Fruit fly (Drosophila melanogaster) whole organism, embryonic: ENCODE measurements around the gene CG31538.

Experiments
- ATbp ChIP-seq: fragments of 200-800 bp; sonication (Bioruptor generic); optimal IDR thresholded peaks from 2 replicates; lab custom pipeline; 2017; ENCODE audit warnings: missing biosample characterization, mild to moderate bottlenecking, missing genetic modification characterization, missing genetic modification reagents
- Asciz ChIP-seq: fragments of 200-800 bp; sonication (Bioruptor generic); optimal IDR thresholded peaks from 2 replicates; lab custom pipeline; 2017; ENCODE audit warnings: missing biosample characterization, mild to moderate bottlenecking, missing genetic modification characterization, missing genetic modification reagents
- BEAF-32 ChIP-seq: fragments of 200-800 bp; sonication (Bioruptor generic); optimal IDR thresholded peaks from 3 replicates; lab custom pipeline; 2017; ENCODE audit warnings: missing biosample characterization, missing genetic modification characterization, mild to moderate bottlenecking, moderate library complexity, missing genetic modification reagents
- BtbVII ChIP-seq: fragments of 200-800 bp; sonication (Bioruptor generic); optimal IDR thresholded peaks from 3 replicates; lab custom pipeline; 2017; ENCODE audit warnings: missing biosample characterization, mild to moderate bottlenecking, missing genetic modification characterization
- Bteb2 ChIP-seq: fragments of 200-800 bp; sonication (Bioruptor generic); optimal IDR thresholded peaks from 2 replicates; lab custom pipeline; 2016; ENCODE audit warnings: missing biosample characterization, missing genetic modification characterization
- CG11456 ChIP-seq: fragments of 200-800 bp; sonication (Bioruptor generic); IDR thresholded peaks from 3 replicates; pipeline ENCODE4 v1.3.6; 2022; ENCODE audit warnings: missing biosample characterization, missing genetic modification characterization
- CG11560 ChIP-seq: fragments of 200-800 bp; sonication (Bioruptor generic); IDR thresholded peaks from 3 replicates; pipeline ENCODE4 v1.3.6; 2022; ENCODE audit warnings: missing biosample characterization, missing genetic modification characterization
- CG1233 ChIP-seq: fragments of 200-800 bp; sonication (Bioruptor generic); optimal IDR thresholded peaks from 4 replicates; lab custom pipeline; 2018; ENCODE audit warnings: missing biosample characterization, mild to moderate bottlenecking, missing genetic modification characterization
- CG14441 ChIP-seq: fragments of 200-800 bp; sonication (Bioruptor generic); IDR thresholded peaks from 2 replicates; pipeline ENCODE4 v1.3.6; 2022; ENCODE audit warnings: missing biosample characterization, missing genetic modification characterization
- CG14965 ChIP-seq: fragments of 200-800 bp; sonication (Bioruptor generic); optimal IDR thresholded peaks from 2 replicates; lab custom pipeline; 2016; ENCODE audit warnings: missing biosample characterization, missing genetic modification characterization, borderline replicate concordance
- CG15073 ChIP-seq: fragments of 200-800 bp; sonication (Bioruptor generic); optimal IDR thresholded peaks from 2 replicates; lab custom pipeline; 2016; ENCODE audit warnings: missing biosample characterization, missing genetic modification characterization
- CG16813 ChIP-seq: fragments of 200-800 bp; sonication (Bioruptor generic); IDR thresholded peaks from 3 replicates; pipeline ENCODE4 v1.3.6; 2022; ENCODE audit warnings: missing biosample characterization, missing genetic modification characterization; ENCODE audit not compliant: partially characterized antibody
- CG17385 ChIP-seq: fragments of 200-800 bp; sonication (Bioruptor generic); optimal IDR thresholded peaks from 3 replicates; lab custom pipeline; 2018; ENCODE audit warnings: missing biosample characterization, mild to moderate bottlenecking, missing genetic modification characterization
- CG1832 ChIP-seq: fragments of 200-800 bp; sonication (Bioruptor generic); optimal IDR thresholded peaks from 2 replicates; lab custom pipeline; 2017; ENCODE audit warnings: missing biosample characterization, mild to moderate bottlenecking, missing genetic modification characterization, inconsistent platforms
- CG18619 ChIP-seq: fragments of 200-800 bp; sonication (Bioruptor generic); optimal IDR thresholded peaks from 3 replicates; lab custom pipeline; 2017; ENCODE audit warnings: missing biosample characterization, mild to moderate bottlenecking, missing genetic modification characterization
- CG2678 ChIP-seq: fragments of 200-800 bp; sonication (Bioruptor generic); optimal IDR thresholded peaks from 3 replicates; lab custom pipeline; 2019; ENCODE audit warnings: missing biosample characterization, mild to moderate bottlenecking, missing genetic modification characterization, moderate library complexity
- CG2889 ChIP-seq: fragments of 200-800 bp; sonication (Bioruptor generic); IDR thresholded peaks from 3 replicates; pipeline ENCODE4 v1.3.6; 2022; ENCODE audit warnings: missing biosample characterization, missing genetic modification characterization
- CG33557 ChIP-seq: fragments of 200-800 bp; sonication (Bioruptor generic); optimal IDR thresholded peaks from 2 replicates; lab custom pipeline; 2019; ENCODE audit warnings: missing biosample characterization, mild to moderate bottlenecking, missing genetic modification characterization, moderate library complexity
- CG6254 ChIP-seq: fragments of 200-800 bp; sonication (Bioruptor generic); optimal IDR thresholded peaks from 3 replicates; lab custom pipeline; 2017; ENCODE audit warnings: mild to moderate bottlenecking, missing biosample characterization, missing genetic modification reagents, missing genetic modification characterization
- CG6683 ChIP-seq: fragments of 200-800 bp; sonication (Bioruptor generic); optimal IDR thresholded peaks from 2 replicates; lab custom pipeline; 2017; ENCODE audit warnings: missing biosample characterization, mild to moderate bottlenecking, missing genetic modification characterization, missing genetic modification reagents
- CG6813 ChIP-seq: fragments of 200-800 bp; sonication (Bioruptor generic); optimal IDR thresholded peaks from 2 replicates; lab custom pipeline; 2017; ENCODE audit warnings: missing biosample characterization, missing genetic modification characterization, mild to moderate bottlenecking, moderate library complexity, missing genetic modification reagents
- CG6854 ChIP-seq: fragments of 200-800 bp; sonication (Bioruptor generic); optimal IDR thresholded peaks from 3 replicates; lab custom pipeline; 2017; ENCODE audit warnings: missing biosample characterization, mild to moderate bottlenecking, missing genetic modification characterization
- CG7786 ChIP-seq: fragments of 200-800 bp; sonication (Bioruptor generic); optimal IDR thresholded peaks from 2 replicates; lab custom pipeline; 2016; ENCODE audit warnings: missing biosample characterization, missing genetic modification characterization
- CG8924 ChIP-seq: fragments of 200-800 bp; optimal IDR thresholded peaks from 3 replicates; lab custom pipeline; 2019; ENCODE audit warnings: missing biosample characterization, mild to moderate bottlenecking, missing genetic modification characterization, moderate library complexity
- CG9215 ChIP-seq: fragments of 200-800 bp; sonication (Bioruptor generic); IDR thresholded peaks from 2 replicates; pipeline ENCODE4 v1.3.6; 2022; ENCODE audit warnings: missing biosample characterization, missing genetic modification characterization
- CG9609 ChIP-seq: fragments of 200-800 bp; sonication (Bioruptor generic); optimal IDR thresholded peaks from 3 replicates; lab custom pipeline; 2016; ENCODE audit warnings: missing biosample characterization, missing genetic modification characterization
- CrebB ChIP-seq: fragments of 200-800 bp; sonication (Bioruptor generic); optimal IDR thresholded peaks from 3 replicates; lab custom pipeline; 2018; ENCODE audit warnings: missing biosample characterization, mild to moderate bottlenecking, missing genetic modification characterization
- Dip2 ChIP-seq: fragments of 200-800 bp; sonication (Bioruptor generic); IDR thresholded peaks from 2 replicates; pipeline ENCODE4 v1.3.6; 2022; ENCODE audit warnings: missing biosample characterization, missing genetic modification characterization
- ERR ChIP-seq: fragments of 200-800 bp; sonication (Bioruptor generic); optimal IDR thresholded peaks from 2 replicates; lab custom pipeline; 2016; ENCODE audit warnings: missing biosample characterization, missing genetic modification characterization
- HHEX ChIP-seq: fragments of 200-800 bp; sonication (Bioruptor generic); optimal IDR thresholded peaks from 3 replicates; lab custom pipeline; 2017; ENCODE audit warnings: missing biosample characterization, mild to moderate bottlenecking, missing genetic modification characterization, missing genetic modification reagents
- MTF-1 ChIP-seq: fragments of 200-800 bp; sonication (Bioruptor generic); optimal IDR thresholded peaks from 2 replicates; lab custom pipeline; 2018; ENCODE audit warnings: missing biosample characterization, mild to moderate bottlenecking, missing genetic modification characterization, borderline replicate concordance
- Meics ChIP-seq: fragments of 200-800 bp; sonication (Bioruptor generic); optimal IDR thresholded peaks from 2 replicates; lab custom pipeline; 2017; ENCODE audit warnings: missing biosample characterization, mild to moderate bottlenecking, missing genetic modification characterization
- Myb ChIP-seq: fragments of 200-800 bp; sonication (Bioruptor generic); optimal IDR thresholded peaks from 2 replicates; lab custom pipeline; 2016; ENCODE audit warnings: missing biosample characterization, missing genetic modification characterization
- Ptx1 ChIP-seq: fragments of 200-800 bp; sonication (Bioruptor generic); IDR thresholded peaks from 2 replicates; pipeline ENCODE4 v1.3.6; 2022; ENCODE audit warnings: missing biosample characterization, missing genetic modification characterization
- Sry-δ ChIP-seq: fragments of 200-800 bp; sonication (Bioruptor generic); optimal IDR thresholded peaks from 2 replicates; lab custom pipeline; 2016; ENCODE audit warnings: missing biosample characterization, missing genetic modification characterization
- ash1 ChIP-seq: fragments of 200-800 bp; sonication (Bioruptor generic); optimal IDR thresholded peaks from 2 replicates; lab custom pipeline; 2018; ENCODE audit warnings: missing biosample characterization, mild to moderate bottlenecking, missing genetic modification characterization
- cato ChIP-seq: fragments of 200-800 bp; sonication (Bioruptor generic); optimal IDR thresholded peaks from 2 replicates; lab custom pipeline; 2016; ENCODE audit warnings: missing biosample characterization, missing genetic modification characterization, borderline replicate concordance
- caup ChIP-seq: fragments of 200-800 bp; sonication (Bioruptor generic); optimal IDR thresholded peaks from 3 replicates; lab custom pipeline; 2017; ENCODE audit warnings: missing biosample characterization, mild to moderate bottlenecking, missing genetic modification characterization, moderate library complexity; ENCODE audit not compliant: severe bottlenecking
- dysf ChIP-seq: fragments of 200-800 bp; sonication (Bioruptor generic); IDR thresholded peaks from 3 replicates; pipeline ENCODE4 v1.3.6; 2022; ENCODE audit warnings: missing biosample characterization, missing genetic modification characterization
- fu2 ChIP-seq: fragments of 200-800 bp; sonication (Bioruptor generic); optimal IDR thresholded peaks from 2 replicates; lab custom pipeline; 2016; ENCODE audit warnings: missing biosample characterization, missing genetic modification characterization
- gsb-n ChIP-seq: fragments of 200-800 bp; sonication (Bioruptor generic); optimal IDR thresholded peaks from 3 replicates; lab custom pipeline; 2018; ENCODE audit warnings: missing biosample characterization, mild to moderate bottlenecking, missing genetic modification characterization
- ind ChIP-seq: fragments of 200-800 bp; sonication (Bioruptor generic); optimal IDR thresholded peaks from 3 replicates; lab custom pipeline; 2016; ENCODE audit warnings: missing biosample characterization, missing genetic modification characterization
- ken ChIP-seq: fragments of 200-800 bp; sonication (Bioruptor generic); IDR thresholded peaks from 3 replicates; pipeline ENCODE4 v1.3.6; 2022; ENCODE audit warnings: missing biosample characterization, missing genetic modification characterization
- org-1 ChIP-seq: fragments of 200-800 bp; sonication (Bioruptor generic); optimal IDR thresholded peaks from 2 replicates; lab custom pipeline; 2017; ENCODE audit warnings: missing biosample characterization, missing genetic modification characterization
- pros ChIP-seq: fragments of 200-800 bp; sonication (Bioruptor generic); optimal IDR thresholded peaks from 3 replicates; lab custom pipeline; 2019; ENCODE audit warnings: missing biosample characterization, mild to moderate bottlenecking, missing genetic modification characterization, moderate library complexity
- schlank ChIP-seq: fragments of 200-800 bp; sonication (Bioruptor generic); optimal IDR thresholded peaks from 2 replicates; lab custom pipeline; 2018; ENCODE audit warnings: missing biosample characterization, mild to moderate bottlenecking, missing genetic modification characterization
- sima ChIP-seq: fragments of 200-800 bp; sonication (Bioruptor generic); optimal IDR thresholded peaks from 2 replicates; lab custom pipeline; 2016; ENCODE audit warnings: missing biosample characterization, missing genetic modification characterization
- toy ChIP-seq: fragments of 200-800 bp; sonication (Bioruptor generic); IDR thresholded peaks from 2 replicates; pipeline ENCODE4 v1.3.6; 2022; ENCODE audit warnings: missing biosample characterization, missing genetic modification characterization
- tup ChIP-seq: fragments of 200-800 bp; sonication (Bioruptor generic); optimal IDR thresholded peaks from 2 replicates; lab custom pipeline; 2016; ENCODE audit warnings: missing biosample characterization, mild to moderate bottlenecking, missing genetic modification characterization, moderate library complexity

Gene CG31538

dm6 chr3R:5256462-5257146, 21.0 kb downstream of the CG31538 start, which contains the start of the genes Enoph and Hph (continued):
- TF ChIP-seq ATbp (GFP tag; lab: Kevin White, UChicago) (no peak), CG14441 (peak; percentile 54), CG6813 (no peak), Myb (GFP tag; lab: Kevin White, UChicago) (peak; percentile 96), CG16813 (peak; percentile 84), CG11456 (GFP tag; lab: Robert Waterston, UW) (peak; percentile 63; the same call in 1 of the 3 replicates), CG2889 (GFP tag; lab: Robert Waterston, UW) (no peak), CG33557 (GFP tag; lab: Kevin White, UChicago) (peak; percentile 50), caup (GFP tag; lab: Kevin White, UChicago) (peak; percentile 48), ind (GFP tag; lab: Kevin White, UChicago) (peak; percentile 69), Bteb2 (GFP tag; lab: Kevin White, UChicago) (peak; percentile 20), ken (peak; percentile 49; the same call in 1 of the 3 replicates), Asciz (GFP tag; lab: Kevin White, UChicago) (no peak), ash1 (GFP tag; lab: Kevin White, UChicago) (no peak), MTF-1 (no peak), CrebB (tag; lab: Kevin White, UChicago) (no peak), ERR (GFP tag; lab: Kevin White, UChicago) (no peak), Dip2 (GFP tag; lab: Robert Waterston, UW) (no peak), CG1233 (peak; percentile 38), CG6683 (GFP tag; lab: Kevin White, UChicago) (no peak), BtbVII (peak; percentile 47), CG17385 (GFP tag; lab: Kevin White, UChicago) (peak; percentile 46), BEAF-32 (GFP tag; lab: Kevin White, UChicago) (peak; percentile 89), Meics (peak; percentile 61), HHEX (GFP tag; lab: Kevin White, UChicago) (peak; percentile 48), fu2 (peak; percentile 51), org-1 (GFP tag; lab: Kevin White, UChicago) (no peak), tup (GFP tag; lab: Kevin White, UChicago) (no peak), CG9215 (GFP tag; lab: Robert Waterston, UW) (peak; percentile 70), CG9609 (GFP tag; lab: Kevin White, UChicago) (peak; percentile 59), Ptx1 (GFP tag; lab: Robert Waterston, UW) (peak; percentile 70), dysf (GFP tag; lab: Robert Waterston, UW) (peak; percentile 73), Sry-δ (GFP tag; lab: Kevin White, UChicago) (peak; percentile 97), CG11560 (peak; percentile 50; the same call in 1 of the 3 replicates), CG6254 (peak; percentile 32), pros (GFP tag; lab: Kevin White, UChicago) (no peak), CG2678 (tag; lab: Kevin White, UChicago) (peak; percentile 79), CG8924 (peak; percentile 55), toy (GFP tag; lab: Robert Waterston, UW) (no peak), CG15073 (GFP tag; lab: Kevin White, UChicago) (no peak), cato (GFP tag; lab: Kevin White, UChicago) (no peak), gsb-n (tag; lab: Kevin White, UChicago) (peak; percentile 44), sima (no peak), CG1832 (no peak), schlank (tag; lab: Kevin White, UChicago) (no peak), CG18619 (GFP tag; lab: Kevin White, UChicago) (peak; percentile 64), CG14965 (no peak), CG6854 (peak; percentile 15), CG7786 (peak; percentile 51)
